Worm (Caenorhabditis elegans) whole organism, L2 larva: ENCODE data around the gene F33D4.6.

ENCODE experiments used
- C34F6.9 ChIP-seq: fragments of 150-350 bp; optimal IDR thresholded peaks from 2 replicates; lab custom pipeline; 2014; ENCODE audit warnings: missing biosample characterization, missing genetic modification characterization
- F13H6.1 ChIP-seq: sonication (generic microtip); optimal IDR thresholded peaks from 2 replicates; lab custom pipeline; 2016; ENCODE audit warnings: missing genetic modification characterization, missing compliant biosample characterization
- R02D3.7 ChIP-seq: fragments of 150-350 bp; optimal IDR thresholded peaks from 2 replicates; lab custom pipeline; 2014; ENCODE audit warnings: missing biosample characterization, missing genetic modification characterization
- Y55F3AM.14 ChIP-seq: fragments of 200-800 bp; sonication (Bioruptor generic); optimal IDR thresholded peaks from 2 replicates; lab custom pipeline; 2018; ENCODE audit warnings: mild to moderate bottlenecking, missing genetic modification characterization, missing compliant biosample characterization
- ZK546.5 ChIP-seq: sonication (generic microtip); optimal IDR thresholded peaks from 2 replicates; lab custom pipeline; 2017; ENCODE audit warnings: missing biosample characterization, missing genetic modification characterization
- aly-2 ChIP-seq: fragments of 150-350 bp; optimal IDR thresholded peaks from 2 replicates; lab custom pipeline; 2014; ENCODE audit warnings: missing biosample characterization, missing genetic modification characterization
- ama-1 ChIP-seq: fragments of 150-350 bp; optimal IDR thresholded peaks from 2 replicates; lab custom pipeline; 2018; ENCODE audit warnings: inconsistent platforms
- blmp-1 ChIP-seq: sonication (generic microtip); optimal IDR thresholded peaks from 2 replicates; lab custom pipeline; 2017; ENCODE audit warnings: missing genetic modification characterization, mild to moderate bottlenecking, missing compliant biosample characterization, antibody characterized with exemption, moderate library complexity; ENCODE audit not compliant: insufficient read depth
- ceh-16 ChIP-seq: fragments of 150-350 bp; optimal IDR thresholded peaks from 2 replicates; lab custom pipeline; 2014; ENCODE audit warnings: missing biosample characterization, missing genetic modification characterization
- ceh-82 ChIP-seq: fragments of 150-350 bp; optimal IDR thresholded peaks from 2 replicates; lab custom pipeline; 2014; ENCODE audit warnings: missing biosample characterization, missing genetic modification characterization
- crh-2 ChIP-seq: sonication (generic microtip); optimal IDR thresholded peaks from 2 replicates; lab custom pipeline; 2017; ENCODE audit warnings: missing biosample characterization, missing genetic modification characterization
- dmd-4 ChIP-seq: sonication (generic microtip); optimal IDR thresholded peaks from 2 replicates; lab custom pipeline; 2017; ENCODE audit warnings: missing biosample characterization, missing genetic modification characterization
- egl-27 ChIP-seq: sonication (generic microtip); optimal IDR thresholded peaks from 3 replicates; lab custom pipeline; 2017; ENCODE audit warnings: missing biosample characterization, missing genetic modification reagents, missing genetic modification characterization
- elt-1 ChIP-seq: fragments of 150-350 bp; optimal IDR thresholded peaks from 2 replicates; lab custom pipeline; 2014; ENCODE audit warnings: missing biosample characterization, missing genetic modification characterization
- elt-3 ChIP-seq: sonication (generic microtip); optimal IDR thresholded peaks from 2 replicates; lab custom pipeline; 2017; ENCODE audit warnings: missing biosample characterization, missing genetic modification characterization
- fos-1 ChIP-seq: fragments of 150-350 bp; optimal IDR thresholded peaks from 2 replicates; lab custom pipeline; 2014; ENCODE audit warnings: missing biosample characterization, missing genetic modification characterization
- gmeb-1 ChIP-seq: fragments of 150-350 bp; optimal IDR thresholded peaks from 2 replicates; lab custom pipeline; 2014; ENCODE audit warnings: missing biosample characterization, missing genetic modification characterization
- lin-13 ChIP-seq: fragments of 150-350 bp; optimal IDR thresholded peaks from 2 replicates; lab custom pipeline; 2014; ENCODE audit warnings: missing biosample characterization, missing genetic modification reagents, missing genetic modification characterization
- lsy-2 ChIP-seq, 2 experiments: fragments of 150-350 bp in 1 of 2; sonication (generic microtip) in 1 of 2; optimal IDR thresholded peaks; 2 replicates each; lab custom pipeline; 2014 to 2017; ENCODE audit warnings: missing biosample characterization in 2 of 2, missing genetic modification characterization in 2 of 2
- mdl-1 ChIP-seq, 2 experiments: fragments of 150-350 bp in 1 of 2; sonication (generic microtip) in 1 of 2; optimal IDR thresholded peaks; 2 replicates each; lab custom pipeline; 2017; ENCODE audit warnings: missing biosample characterization in 2 of 2, missing genetic modification characterization in 2 of 2
- nhr-10 ChIP-seq: sonication (generic microtip); optimal IDR thresholded peaks from 2 replicates; lab custom pipeline; 2017; ENCODE audit warnings: missing biosample characterization, missing genetic modification characterization
- nhr-11 ChIP-seq: fragments of 150-350 bp; optimal IDR thresholded peaks from 2 replicates; lab custom pipeline; 2014; ENCODE audit warnings: missing biosample characterization, missing genetic modification characterization
- nhr-12 ChIP-seq: fragments of 150-350 bp; optimal IDR thresholded peaks from 2 replicates; lab custom pipeline; 2014; ENCODE audit warnings: missing biosample characterization, missing genetic modification characterization
- nhr-129 ChIP-seq: fragments of 150-350 bp; optimal IDR thresholded peaks from 2 replicates; lab custom pipeline; 2014; ENCODE audit warnings: missing biosample characterization, missing genetic modification characterization
- nhr-21 ChIP-seq: fragments of 150-350 bp; optimal IDR thresholded peaks from 2 replicates; lab custom pipeline; 2014; ENCODE audit warnings: missing biosample characterization, missing genetic modification characterization
- nhr-23 ChIP-seq: fragments of 150-350 bp; optimal IDR thresholded peaks from 2 replicates; lab custom pipeline; 2014; ENCODE audit warnings: missing biosample characterization, missing genetic modification reagents, missing genetic modification characterization
- nhr-237 ChIP-seq: fragments of 150-350 bp; optimal IDR thresholded peaks from 2 replicates; lab custom pipeline; 2014; ENCODE audit warnings: missing biosample characterization, missing genetic modification characterization
- nhr-25 ChIP-seq: fragments of 150-350 bp; sonication (generic microtip); optimal IDR thresholded peaks from 3 replicates; lab custom pipeline; 2014; ENCODE audit warnings: missing biosample characterization, missing genetic modification characterization
- nhr-6 ChIP-seq: fragments of 150-350 bp; optimal IDR thresholded peaks from 2 replicates; lab custom pipeline; 2014; ENCODE audit warnings: missing biosample characterization, missing genetic modification characterization
- nhr-77 ChIP-seq: fragments of 150-350 bp; optimal IDR thresholded peaks from 2 replicates; lab custom pipeline; 2014; ENCODE audit warnings: missing biosample characterization, missing genetic modification characterization
- peb-1 ChIP-seq: fragments of 150-350 bp; optimal IDR thresholded peaks from 2 replicates; lab custom pipeline; 2014; ENCODE audit warnings: missing biosample characterization, missing genetic modification characterization
- sem-4 ChIP-seq: fragments of 150-350 bp; optimal IDR thresholded peaks from 2 replicates; lab custom pipeline; 2014; ENCODE audit warnings: missing biosample characterization, missing genetic modification reagents, missing genetic modification characterization
- skn-1 ChIP-seq: sonication (generic microtip); optimal IDR thresholded peaks from 2 replicates; lab custom pipeline; 2017; ENCODE audit warnings: missing biosample characterization, missing genetic modification characterization
- sma-3 ChIP-seq: sonication (generic microtip); optimal IDR thresholded peaks from 2 replicates; lab custom pipeline; 2016; ENCODE audit warnings: missing genetic modification reagents, missing genetic modification characterization, missing compliant biosample characterization
- sma-9 ChIP-seq, 2 experiments: fragments of 150-350 bp in 1 of 2; sonication (generic microtip) in 1 of 2; optimal IDR thresholded peaks; 2 replicates each; lab custom pipeline; 2014 to 2016; ENCODE audit warnings: missing genetic modification characterization in 2 of 2, mild to moderate bottlenecking in 1 of 2, missing biosample characterization in 1 of 2, missing compliant biosample characterization in 1 of 2, missing genetic modification reagents in 1 of 2, moderate library complexity in 1 of 2
- snpc-4 ChIP-seq: fragments of 150-350 bp; optimal IDR thresholded peaks from 2 replicates; lab custom pipeline; 2014; ENCODE audit warnings: missing biosample characterization, missing genetic modification characterization
- unc-39 ChIP-seq: fragments of 150-350 bp; optimal IDR thresholded peaks from 2 replicates; lab custom pipeline; 2014; ENCODE audit warnings: missing biosample characterization, missing genetic modification characterization
- unc-55 ChIP-seq: fragments of 150-350 bp; sonication (generic microtip); optimal IDR thresholded peaks from 3 replicates; lab custom pipeline; 2014; ENCODE audit warnings: missing biosample characterization, missing genetic modification reagents, missing genetic modification characterization
- unc-62 ChIP-seq: fragments of 150-350 bp; optimal IDR thresholded peaks from 2 replicates; lab custom pipeline; 2014; ENCODE audit warnings: missing biosample characterization, missing genetic modification reagents, missing genetic modification characterization
- zag-1 ChIP-seq: fragments of 150-350 bp; optimal IDR thresholded peaks from 2 replicates; lab custom pipeline; 2014; ENCODE audit warnings: missing biosample characterization, missing genetic modification characterization
- ztf-1 ChIP-seq: fragments of 200-800 bp; sonication (Bioruptor generic); conservative IDR thresholded peaks from 2 replicates; pipeline ENCODE4 v1.3.6; 2022; ENCODE audit warnings: missing genetic modification characterization, missing compliant biosample characterization
- ztf-11 ChIP-seq: sonication (generic microtip); optimal IDR thresholded peaks from 2 replicates; lab custom pipeline; 2017; ENCODE audit warnings: missing biosample characterization, missing genetic modification characterization

F33D4.6 gene

ce11 chrIV:7722806-7723205 lies 5.0 kb upstream of the F33D4.6 start, which contains the start of gene C50F7.6:
C50F7.6 (minus strand) TSS chrIV:7723199.
- TF ChIP-seq ama-1, result no peak
- TF ChIP-seq nhr-12 (tag; lab: Kevin White, UChicago), result no peak
- TF ChIP-seq sem-4, result no peak
- no peak for TF ChIP-seq nhr-129 (tag; lab: Kevin White, UChicago)
- no peak for TF ChIP-seq ZK546.5 (tag; lab: Kevin White, UChicago)
- no peak for TF ChIP-seq ztf-1
- TF ChIP-seq, all 48 proteins: peak for 0

- TF ChIP-seq nhr-129 (tag; lab: Kevin White, UChicago), result no peak
- no peak for TF ChIP-seq ceh-16
- no peak for TF ChIP-seq lsy-2 (tag; optimal IDR thresholded peaks at IDR 0.05; lab: Kevin White, UChicago)
- TF ChIP-seq crh-2 (tag; lab: Kevin White, UChicago), result no peak
- no peak for TF ChIP-seq unc-62
- no peak for TF ChIP-seq C34F6.9 (tag; lab: Kevin White, UChicago)
- TF ChIP-seq R02D3.7 (tag; lab: Kevin White, UChicago), result no peak
- no peak for TF ChIP-seq skn-1 (tag; lab: Kevin White, UChicago)
- TF ChIP-seq nhr-11 (tag; lab: Kevin White, UChicago), result no peak
- TF ChIP-seq nhr-12 (tag; lab: Kevin White, UChicago), result no peak
- no peak for TF ChIP-seq fos-1 (tag; lab: Kevin White, UChicago)
- no peak for TF ChIP-seq gmeb-1
Observed at ce11 chrIV:7712252-7712651, 5.6 kb downstream of the F33D4.6 start.

DNA sequence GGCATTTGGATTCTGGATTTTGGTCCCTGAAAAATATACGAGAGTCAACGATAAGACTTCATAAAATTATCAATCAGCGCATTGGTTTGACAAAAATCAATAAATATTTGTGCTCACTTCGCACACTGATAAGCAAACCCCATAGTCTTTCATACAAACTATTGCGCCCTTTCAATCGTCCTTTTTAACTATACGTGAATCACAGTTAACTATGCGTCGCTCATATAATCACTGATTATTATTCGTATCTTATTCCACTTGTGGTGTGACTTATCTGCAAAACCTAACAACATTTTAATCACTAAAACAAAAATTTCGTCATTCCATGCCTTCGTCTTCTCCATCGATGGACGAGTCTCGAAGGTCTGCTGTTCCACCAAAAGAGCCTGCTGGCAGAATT lies 7.0 kb downstream of the F33D4.6 start, which contains the start of gene nhr-8:
Gene nhr-8 (plus strand): TSS at position 160 of the 400 bp plus-strand sequence.
- TF ChIP-seq R02D3.7 (tag; lab: Kevin White, UChicago) (no peak), peb-1 (tag; lab: Kevin White, UChicago) (no peak), skn-1 (tag; lab: Kevin White, UChicago) (no peak), nhr-21 (tag; lab: Kevin White, UChicago) (no peak), fos-1 (tag; lab: Kevin White, UChicago) (peak; percentile 99), nhr-23 (tag; lab: Kevin White, UChicago) (no peak), unc-62 (no peak), sma-3 (GFP tag; lab: Kevin White, UChicago) (no peak), egl-27 (tag; lab: Kevin White, UChicago) (no peak), nhr-25 (no peak), blmp-1 (tag; lab: Kevin White, UChicago) (no peak), sma-9 (GFP tag; optimal IDR thresholded peaks at IDR 0.05; lab: Kevin White, UChicago) (peak; percentile 62), sma-9 (tag; optimal IDR thresholded peaks at IDR 0.05; lab: Kevin White, UChicago) (no peak), nhr-6 (tag; lab: Kevin White, UChicago) (no peak), unc-55 (GFP tag; lab: Kevin White, UChicago) (no peak), zag-1 (tag; lab: Kevin White, UChicago) (no peak), snpc-4 (tag; lab: Kevin White, UChicago) (no peak), crh-2 (tag; lab: Kevin White, UChicago) (peak; percentile 49), gmeb-1 (no peak), nhr-129 (tag; lab: Kevin White, UChicago) (peak; percentile 12), elt-1 (tag; lab: Kevin White, UChicago) (no peak)

ce11 chrIV:7709701-7710100 lies 8.1 kb downstream of the F33D4.6 start, which contains the start of the genes mrpl-1, emc-6 and mrps-24:
mrpl-1 (minus strand) TSS chrIV:7709701.
emc-6 (minus strand) TSS chrIV:7709736.
mrps-24 (plus strand) TSS chrIV:7710045.
- peak; percentile 91 for TF ChIP-seq sem-4
- TF ChIP-seq nhr-25, result peak; percentile 50
- peak; percentile 63 for TF ChIP-seq gmeb-1
- peak; percentile 43 for TF ChIP-seq sma-9 (GFP tag; optimal IDR thresholded peaks at IDR 0.05; lab: Kevin White, UChicago)
- no peak for TF ChIP-seq sma-9 (tag; optimal IDR thresholded peaks at IDR 0.05; lab: Kevin White, UChicago)
- TF ChIP-seq nhr-10 (tag; lab: Kevin White, UChicago), result no peak
- no peak for TF ChIP-seq unc-62
- no peak for TF ChIP-seq unc-39
- TF ChIP-seq nhr-6 (tag; lab: Kevin White, UChicago), result no peak
- peak; percentile 56 for TF ChIP-seq skn-1 (tag; lab: Kevin White, UChicago)
- peak; percentile 89 for TF ChIP-seq unc-55 (GFP tag; lab: Kevin White, UChicago)
- no peak for TF ChIP-seq nhr-237 (tag; lab: Kevin White, UChicago)
- TF ChIP-seq zag-1 (tag; lab: Kevin White, UChicago), result no peak
- TF ChIP-seq ceh-82 (tag; lab: Kevin White, UChicago), result no peak
- TF ChIP-seq C34F6.9 (tag; lab: Kevin White, UChicago), result peak; percentile 82
- TF ChIP-seq blmp-1 (tag; lab: Kevin White, UChicago), result no peak
- peak; percentile 44 for TF ChIP-seq F13H6.1
- no peak for TF ChIP-seq nhr-12 (tag; lab: Kevin White, UChicago)
- TF ChIP-seq R02D3.7 (tag; lab: Kevin White, UChicago), result no peak
- peak; percentile 58 for TF ChIP-seq lin-13 (GFP tag; lab: Kevin White, UChicago)
- TF ChIP-seq snpc-4 (tag; lab: Kevin White, UChicago), result peak; percentile 45
- peak; percentile 51 for TF ChIP-seq fos-1 (tag; lab: Kevin White, UChicago)
- no peak for TF ChIP-seq peb-1 (tag; lab: Kevin White, UChicago)
- TF ChIP-seq nhr-129 (tag; lab: Kevin White, UChicago), result peak; percentile 13
- TF ChIP-seq nhr-21 (tag; lab: Kevin White, UChicago), result no peak
- no peak for TF ChIP-seq aly-2 (tag; lab: Kevin White, UChicago)
- no peak for TF ChIP-seq dmd-4 (tag; lab: Kevin White, UChicago)
- TF ChIP-seq egl-27 (tag; lab: Kevin White, UChicago), result no peak
- no peak for TF ChIP-seq ZK546.5 (tag; lab: Kevin White, UChicago)
- TF ChIP-seq Y55F3AM.14, result no peak
- TF ChIP-seq nhr-77, result no peak
- no peak for TF ChIP-seq mdl-1 (tag; optimal IDR thresholded peaks at IDR 0.05; lab: Kevin White, UChicago)
- no peak for TF ChIP-seq ztf-11 (tag; lab: Kevin White, UChicago)
- no peak for TF ChIP-seq ceh-16
- TF ChIP-seq lsy-2 (tag; optimal IDR thresholded peaks at IDR 0.05; lab: Kevin White, UChicago), result peak; percentile 48 to 83
- TF ChIP-seq ama-1, result no peak
- TF ChIP-seq nhr-23 (tag; lab: Kevin White, UChicago), result no peak
- no peak for TF ChIP-seq elt-3 (tag; lab: Kevin White, UChicago)
